Worm (Caenorhabditis elegans): ENCODE measurements around the gene ceh-31.

The ceh-31 gene

DNA sequence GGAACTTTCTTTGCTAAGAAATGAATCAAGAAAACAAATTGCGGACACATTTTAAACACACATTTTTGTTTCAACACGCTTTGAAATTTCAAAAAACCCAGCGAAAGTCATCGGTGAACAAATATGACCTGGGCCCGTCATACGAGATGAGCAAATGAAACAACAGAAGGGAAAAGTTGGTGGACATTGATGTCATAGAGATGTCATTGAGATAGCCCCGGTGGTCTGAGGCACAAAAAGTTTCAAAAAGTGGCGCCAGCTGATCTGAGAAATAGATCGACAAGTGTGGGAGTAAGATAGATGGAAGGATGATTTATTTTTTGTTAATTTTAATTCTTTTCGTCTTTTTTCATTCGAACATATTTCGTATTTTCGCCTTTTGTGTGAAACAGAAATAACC, 21.5 kb downstream of the ceh-31 start:
- TF ChIP-seq lin-39 (tag; optimal IDR thresholded peaks at IDR 0.05) (no peak), nhr-11 (tag; optimal IDR thresholded peaks at IDR 0.05) (no peak), gmeb-1 (tag; optimal IDR thresholded peaks at IDR 0.05) (no peak), elt-3 (tag; optimal IDR thresholded peaks at IDR 0.05) (no peak), lsy-2 (tag; optimal IDR thresholded peaks at IDR 0.05) (no peak)

DNA sequence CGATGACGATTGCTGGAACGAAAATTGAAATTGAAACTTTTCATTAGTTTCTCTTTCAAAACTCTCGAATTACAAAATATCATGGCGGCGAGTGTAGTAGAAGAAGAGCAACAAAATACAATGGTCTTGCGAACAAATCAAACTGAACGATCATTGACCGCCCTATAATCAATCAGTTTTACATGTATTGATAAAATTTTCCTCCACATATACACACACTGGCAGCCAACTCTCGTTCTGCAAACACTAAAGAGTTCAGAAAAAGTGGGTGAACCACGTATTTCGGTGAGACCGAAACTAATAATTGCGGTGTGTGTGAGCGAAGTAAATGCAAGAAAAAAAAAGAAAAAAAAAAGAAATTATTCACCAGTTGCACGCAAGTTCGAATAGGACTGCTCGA, 23.0 kb downstream of the ceh-31 start:
- no peak for TF ChIP-seq ztf-1 (GFP tag; conservative IDR thresholded peaks at IDR 0.05)
- TF ChIP-seq nhr-21 (tag; optimal IDR thresholded peaks at IDR 0.05) = no peak
- TF ChIP-seq fos-1 (tag; optimal IDR thresholded peaks at IDR 0.05) = peak; percentile 52
- TF ChIP-seq C34F6.9 (tag; optimal IDR thresholded peaks at IDR 0.05) = no peak
- TF ChIP-seq sma-9 (GFP tag; optimal IDR thresholded peaks at IDR 0.05) = no peak
- no peak for TF ChIP-seq sma-9 (tag; optimal IDR thresholded peaks at IDR 0.05)
- TF ChIP-seq unc-55 (GFP tag; optimal IDR thresholded peaks at IDR 0.05) = no peak
- TF ChIP-seq lin-11 (tag; optimal IDR thresholded peaks at IDR 0.05) = no peak

DNA sequence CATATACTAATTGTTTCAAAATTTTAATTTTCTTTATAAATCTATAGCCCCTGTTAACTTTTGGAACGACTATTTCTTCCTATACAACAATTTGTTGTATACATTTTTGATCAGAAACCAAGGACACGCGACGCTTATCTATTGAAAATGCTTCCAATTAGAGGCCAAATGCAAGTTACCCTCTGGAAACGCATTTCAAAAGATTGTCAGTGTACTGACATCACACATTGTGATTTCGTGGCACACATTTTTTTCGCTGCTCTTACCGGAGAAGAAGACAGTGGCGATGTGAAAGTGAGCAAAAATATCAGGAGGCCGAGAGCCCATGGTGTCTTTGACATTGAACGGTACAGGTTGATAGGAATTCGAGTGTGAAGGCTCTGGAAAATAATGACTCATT, 24.8 kb downstream of the ceh-31 start, which contains the start of gene cnnm-3:
Gene cnnm-3, minus strand, starts transcription at position 382 of the 400 bp plus-strand sequence.
- no peak for TF ChIP-seq nhr-25 (tag; optimal IDR thresholded peaks at IDR 0.05)
- TF ChIP-seq ceh-82 (tag; optimal IDR thresholded peaks at IDR 0.05) = no peak
- TF ChIP-seq lin-11 (tag; optimal IDR thresholded peaks at IDR 0.05) = no peak
- no peak for TF ChIP-seq egl-27 (tag; optimal IDR thresholded peaks at IDR 0.05)
- TF ChIP-seq gmeb-1 (tag; optimal IDR thresholded peaks at IDR 0.05) = no peak
- no peak for TF ChIP-seq elt-3 (tag; optimal IDR thresholded peaks at IDR 0.05)
- TF ChIP-seq C34F6.9 (tag; optimal IDR thresholded peaks at IDR 0.05) = no peak
- no peak for TF ChIP-seq mab-5 (tag; optimal IDR thresholded peaks at IDR 0.05)
- no peak for TF ChIP-seq lsy-2 (tag; optimal IDR thresholded peaks at IDR 0.05)
- TF ChIP-seq lin-39 (tag; optimal IDR thresholded peaks at IDR 0.05) = no peak
- no peak for TF ChIP-seq peb-1 (tag; optimal IDR thresholded peaks at IDR 0.05)
- TF ChIP-seq nhr-6 (tag; optimal IDR thresholded peaks at IDR 0.05) = no peak

DNA sequence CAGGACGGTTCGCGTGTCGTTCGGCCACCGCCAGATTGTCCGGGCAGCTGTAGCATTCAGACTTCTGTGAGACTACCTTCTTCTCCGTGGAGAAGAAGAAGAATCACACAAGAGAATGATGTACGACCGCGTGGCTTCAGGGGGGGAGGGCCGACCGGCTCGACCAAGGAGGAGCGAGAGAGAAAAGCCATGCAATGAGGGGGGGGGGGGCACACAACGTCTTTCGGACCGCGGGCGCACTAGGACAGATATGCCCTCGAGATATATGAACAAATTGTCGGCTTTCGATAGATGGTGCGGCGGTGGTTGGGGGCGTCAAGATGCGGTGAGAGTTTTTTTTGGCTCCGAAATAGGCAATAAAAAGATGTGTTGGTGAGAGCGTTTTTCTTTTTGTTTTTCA, 29.6 kb downstream of the ceh-31 start:
- TF ChIP-seq nhr-6 (tag; optimal IDR thresholded peaks at IDR 0.05) (no peak), ztf-11 (tag; optimal IDR thresholded peaks at IDR 0.05) (no peak), mdl-1 (tag; optimal IDR thresholded peaks at IDR 0.05) (no peak), nhr-237 (tag; optimal IDR thresholded peaks at IDR 0.05) (no peak), R02D3.7 (tag; optimal IDR thresholded peaks at IDR 0.05) (no peak), peb-1 (tag; optimal IDR thresholded peaks at IDR 0.05) (no peak), elt-3 (tag; optimal IDR thresholded peaks at IDR 0.05) (no peak), ceh-82 (tag; optimal IDR thresholded peaks at IDR 0.05) (no peak), aly-2 (tag; optimal IDR thresholded peaks at IDR 0.05) (no peak), nhr-10 (tag; optimal IDR thresholded peaks at IDR 0.05) (no peak), mbf-1 (tag; optimal IDR thresholded peaks at IDR 0.05) (no peak), C34F6.9 (tag; optimal IDR thresholded peaks at IDR 0.05) (no peak), nhr-11 (tag; optimal IDR thresholded peaks at IDR 0.05) (no peak), nhr-25 (tag; optimal IDR thresholded peaks at IDR 0.05) (no peak), sma-3 (GFP tag; optimal IDR thresholded peaks at IDR 0.05) (no peak)

DNA sequence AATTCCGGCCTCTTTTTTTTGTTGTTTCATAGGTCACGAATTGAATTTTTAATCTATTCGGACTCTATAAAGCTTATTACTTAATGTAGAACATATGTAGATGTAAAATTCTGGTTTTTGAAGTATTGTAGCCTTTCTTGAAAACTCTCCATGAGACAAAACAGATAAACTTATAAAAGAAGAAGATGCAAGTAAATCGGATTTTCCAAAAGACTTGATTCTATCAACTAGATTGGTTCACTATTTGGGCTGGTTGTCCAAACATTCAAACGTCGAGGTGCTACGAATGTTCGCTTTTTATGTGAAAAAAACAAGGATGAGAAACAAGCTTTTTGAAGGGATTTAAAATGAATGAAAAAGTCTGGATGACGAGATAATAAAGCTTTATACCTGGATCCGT, 30.2 kb downstream of the ceh-31 start:
- TF ChIP-seq mbf-1 (tag; optimal IDR thresholded peaks at IDR 0.05) (no peak), F13H6.1 (tag; optimal IDR thresholded peaks at IDR 0.05) (no peak), ceh-16 (tag; optimal IDR thresholded peaks at IDR 0.05) (no peak), nhr-12 (tag; optimal IDR thresholded peaks at IDR 0.05) (no peak), unc-39 (tag; optimal IDR thresholded peaks at IDR 0.05) (no peak), crh-2 (tag; optimal IDR thresholded peaks at IDR 0.05) (no peak), nhr-23 (tag; optimal IDR thresholded peaks at IDR 0.05) (no peak), blmp-1 (tag; optimal IDR thresholded peaks at IDR 0.05; ENCODE audit: insufficient read depth) (no peak), sem-4 (tag; optimal IDR thresholded peaks at IDR 0.05) (no peak), skn-1 (tag; optimal IDR thresholded peaks at IDR 0.05) (no peak), nhr-237 (tag; optimal IDR thresholded peaks at IDR 0.05) (no peak), snpc-4 (tag; optimal IDR thresholded peaks at IDR 0.05) (no peak), R02D3.7 (tag; optimal IDR thresholded peaks at IDR 0.05) (no peak), ztf-4 (tag; optimal IDR thresholded peaks at IDR 0.05) (no peak)

Data from whole organism, L2 larva.